Worm (Caenorhabditis elegans): ENCODE results near the gene F54F2.14.

DNA sequence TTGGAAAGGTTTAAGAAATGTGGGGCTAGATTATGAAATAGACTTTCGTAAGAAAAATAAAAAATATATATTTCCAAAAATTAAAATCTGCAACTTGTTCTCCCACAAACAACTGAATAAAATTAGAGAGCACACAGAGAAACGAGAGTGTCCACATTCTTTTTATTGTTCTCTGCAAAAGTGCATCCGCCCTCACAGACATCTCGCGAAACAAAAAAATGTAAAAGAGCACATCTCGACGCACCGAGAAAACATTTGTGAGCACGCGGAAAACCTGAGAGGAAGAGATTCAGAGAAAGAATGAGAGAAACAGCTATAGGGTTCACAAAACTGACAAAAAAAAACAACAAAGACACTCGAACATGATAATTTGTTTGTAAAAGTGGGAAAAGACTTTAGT lies 9.3 kb upstream of the F54F2.14 start:
- no peak for TF ChIP-seq med-1 (GFP tag; optimal IDR thresholded peaks at IDR 0.05; ENCODE audit: insufficient read depth)
- TF ChIP-seq ref-1 (GFP tag; conservative IDR thresholded peaks at IDR 0.05): no peak
- no peak for TF ChIP-seq cog-1 (tag; optimal IDR thresholded peaks at IDR 0.05)
- no peak for TF ChIP-seq flt-1 (GFP tag; IDR thresholded peaks at IDR 0.05)
- no peak for TF ChIP-seq ztf-29 (GFP tag; IDR thresholded peaks at IDR 0.05)
- no peak for TF ChIP-seq ztf-23 (GFP tag; IDR thresholded peaks at IDR 0.05)
- TF ChIP-seq klf-2 (GFP tag; conservative IDR thresholded peaks at IDR 0.05): no peak
- no peak for TF ChIP-seq T22C8.4 (GFP tag; IDR thresholded peaks at IDR 0.05)
